Worm (Caenorhabditis elegans): ENCODE measurements around the gene C05D12.1.

C05D12.1 gene

ce11 chrII:11376026-11376425, 39.5 kb downstream of the C05D12.1 start:
- TF ChIP-seq peb-1 (tag; optimal IDR thresholded peaks at IDR 0.05) (no peak), lin-11 (tag; optimal IDR thresholded peaks at IDR 0.05) (peak; percentile 9)

ce11 chrII:11371981-11372380, 43.6 kb downstream of the C05D12.1 start, which contains the start of gene C33B4.2:
TSS of gene C33B4.2 (minus strand) at chrII:11372145.
- TF ChIP-seq blmp-1 (tag; optimal IDR thresholded peaks at IDR 0.05; ENCODE audit: insufficient read depth) (no peak), nhr-21 (tag; optimal IDR thresholded peaks at IDR 0.05) (peak; percentile 46), nhr-23 (tag; optimal IDR thresholded peaks at IDR 0.05) (no peak)

Measured in whole organism, L2 larva.